Worm (Caenorhabditis elegans): ENCODE measurements around the gene col-77.

col-77 gene

ce11 chrII:8359350-8359749, at the start of gene col-77:
col-77 (minus strand) TSS chrII:8359381.
- TF ChIP-seq nhr-111 (GFP tag; optimal IDR thresholded peaks at IDR 0.05) (no peak), F10B5.3 (tag; optimal IDR thresholded peaks at IDR 0.05) (no peak), nhr-48 (tag; optimal IDR thresholded peaks at IDR 0.05) (peak; percentile 30), mes-2 (tag; optimal IDR thresholded peaks at IDR 0.05; ENCODE audit: poor library complexity, severe bottlenecking) (no peak), mxl-3 (GFP tag; optimal IDR thresholded peaks at IDR 0.05) (peak; percentile 78), hlh-11 (tag; optimal IDR thresholded peaks at IDR 0.05) (peak; percentile 48), Y48G9A.11 (GFP tag; IDR thresholded peaks at IDR 0.05) (no peak)

- TF ChIP-seq unc-62 (GFP tag; optimal IDR thresholded peaks at IDR 0.05 in 1 of 2) (peak in 1 of 2 experiments; percentile 93), unc-62 (tag; optimal IDR thresholded peaks at IDR 0.05) (no peak), jun-1 (tag; optimal IDR thresholded peaks at IDR 0.05) (no peak)
Measured at ce11 chrII:8407491-8407890, 48.3 kb upstream of the col-77 start, which contains the start of gene sra-13. sra-13 (plus strand) TSS chrII:8407685.

ce11 chrII:8405303-8405702, 46.1 kb upstream of the col-77 start, which contains the start of gene ubc-24:
ubc-24 (plus strand) TSS chrII:8405603.
- TF ChIP-seq mdt-29 (GFP tag; IDR thresholded peaks at IDR 0.05) (no peak), lir-3 (tag; optimal IDR thresholded peaks at IDR 0.05) (no peak), ceh-32 (tag; optimal IDR thresholded peaks at IDR 0.05; ENCODE audit: poor library complexity) (no peak), madf-9 (GFP tag; conservative IDR thresholded peaks at IDR 0.05) (no peak), lin-15B (tag; optimal IDR thresholded peaks at IDR 0.05) (no peak), lim-7 (GFP tag; IDR thresholded peaks at IDR 0.05) (no peak), T20F7.1 (GFP tag; optimal IDR thresholded peaks at IDR 0.05) (no peak), fos-1 (tag; optimal IDR thresholded peaks at IDR 0.05) (no peak), F44E2.7 (GFP tag; IDR thresholded peaks at IDR 0.05) (no peak), unc-39 (tag; optimal IDR thresholded peaks at IDR 0.05) (no peak), nhr-42 (GFP tag; IDR thresholded peaks at IDR 0.05) (no peak), jun-1 (tag; optimal IDR thresholded peaks at IDR 0.05) (no peak), dve-1 (tag; optimal IDR thresholded peaks at IDR 0.05; ENCODE audit: insufficient read depth) (no peak), zip-2 (tag; optimal IDR thresholded peaks at IDR 0.05) (no peak), nhr-25 (tag; optimal IDR thresholded peaks at IDR 0.05; ENCODE audit: borderline replicate concordance, insufficient read depth) (no peak), F37D6.2 (tag; optimal IDR thresholded peaks at IDR 0.05) (no peak), sdz-12 (GFP tag; optimal IDR thresholded peaks at IDR 0.05) (no peak), dmd-6 (GFP tag; IDR thresholded peaks at IDR 0.05) (no peak), nhr-77 (tag; optimal IDR thresholded peaks at IDR 0.05) (no peak), nhr-6 (tag; optimal IDR thresholded peaks at IDR 0.05) (no peak)

- no peak for TF ChIP-seq skn-1 (tag; optimal IDR thresholded peaks at IDR 0.05)
- no peak for TF ChIP-seq vab-7 (GFP tag; IDR thresholded peaks at IDR 0.05)
- TF ChIP-seq F10B5.3 (tag; optimal IDR thresholded peaks at IDR 0.05): no peak
- no peak for TF ChIP-seq nhr-41 (GFP tag; IDR thresholded peaks at IDR 0.05)
- no peak for TF ChIP-seq nhr-10 (tag; optimal IDR thresholded peaks at IDR 0.05)
- TF ChIP-seq jun-1 (tag; optimal IDR thresholded peaks at IDR 0.05): no peak
- no peak for TF ChIP-seq dmd-6 (GFP tag; IDR thresholded peaks at IDR 0.05)
- no peak for TF ChIP-seq F37D6.2 (tag; optimal IDR thresholded peaks at IDR 0.05)
- TF ChIP-seq aha-1 (tag): no peak
- no peak for TF ChIP-seq Y5F2A.4 (GFP tag; optimal IDR thresholded peaks at IDR 0.05)
- TF ChIP-seq nhr-237 (tag; optimal IDR thresholded peaks at IDR 0.05): no peak
- no peak for TF ChIP-seq F26F4.8 (GFP tag; conservative IDR thresholded peaks at IDR 0.05)
- TF ChIP-seq lsy-2 (tag; optimal IDR thresholded peaks at IDR 0.05): no peak
Measured at ce11 chrII:8404748-8405147, 45.6 kb upstream of the col-77 start, which contains the start of gene skpo-1. skpo-1 (minus strand) TSS chrII:8404848.

All from whole organism, L4 larva.